Worm (Caenorhabditis elegans) whole organism, late embryonic: Measurements from ENCODE around the gene F35H10.2.

ENCODE experiments used
- C08G9.2 ChIP-seq: sonication (generic microtip); optimal IDR thresholded peaks from 2 replicates; lab custom pipeline; 2016; ENCODE audit warnings: mild to moderate bottlenecking, missing genetic modification characterization, moderate library complexity, missing compliant biosample characterization
- K02D7.2 ChIP-seq: sonication (generic microtip); optimal IDR thresholded peaks from 2 replicates; lab custom pipeline; 2017; ENCODE audit warnings: mild to moderate bottlenecking, missing genetic modification characterization, missing compliant biosample characterization
- K09A11.1 ChIP-seq: sonication (generic microtip); optimal IDR thresholded peaks from 2 replicates; lab custom pipeline; 2017; ENCODE audit warnings: antibody characterized with exemption, mild to moderate bottlenecking, missing genetic modification characterization, missing compliant biosample characterization; ENCODE audit not compliant: insufficient read depth
- T23F11.4 ChIP-seq: fragments of 200-800 bp; sonication (Bioruptor generic); optimal IDR thresholded peaks from 2 replicates; lab custom pipeline; 2018; ENCODE audit warnings: mild to moderate bottlenecking, missing genetic modification characterization, missing compliant biosample characterization
- Y22D7AL.16 ChIP-seq: sonication (generic microtip); optimal IDR thresholded peaks from 2 replicates; lab custom pipeline; 2016; ENCODE audit warnings: missing genetic modification characterization, missing compliant biosample characterization
- ama-1 ChIP-seq: fragments of 150-350 bp; optimal IDR thresholded peaks from 2 replicates; lab custom pipeline; 2014
- ceh-2 ChIP-seq: sonication (generic microtip); optimal IDR thresholded peaks from 2 replicates; lab custom pipeline; 2016; ENCODE audit warnings: missing genotype, missing genetic modification characterization, missing compliant biosample characterization
- ceh-30 ChIP-seq: fragments of 150-350 bp; optimal IDR thresholded peaks from 2 replicates; lab custom pipeline; 2014; ENCODE audit warnings: missing biosample characterization, missing genetic modification characterization
- ceh-45 ChIP-seq: fragments of 200-800 bp; sonication (Bioruptor generic); IDR thresholded peaks from 2 replicates; pipeline ENCODE4 v1.3.6; 2022; ENCODE audit warnings: missing genetic modification reagents, missing genetic modification characterization, missing compliant biosample characterization
- dmd-4 ChIP-seq: sonication (generic microtip); optimal IDR thresholded peaks from 2 replicates; lab custom pipeline; 2016; ENCODE audit warnings: borderline replicate concordance, missing genetic modification characterization, missing compliant biosample characterization
- elt-4 ChIP-seq: sonication (generic microtip); optimal IDR thresholded peaks from 2 replicates; lab custom pipeline; 2016; ENCODE audit warnings: missing genetic modification characterization, missing compliant biosample characterization
- ets-4 ChIP-seq: sonication (generic microtip); optimal IDR thresholded peaks from 2 replicates; lab custom pipeline; 2016; ENCODE audit warnings: missing genetic modification characterization, missing compliant biosample characterization
- fax-1 ChIP-seq: sonication (generic microtip); optimal IDR thresholded peaks from 2 replicates; lab custom pipeline; 2016; ENCODE audit warnings: missing genotype, missing genetic modification characterization, missing compliant biosample characterization
- fkh-10 ChIP-seq: fragments of 150-350 bp; optimal IDR thresholded peaks from 2 replicates; lab custom pipeline; 2014; ENCODE audit warnings: missing biosample characterization, missing genetic modification reagents, missing genetic modification characterization
- fkh-6 ChIP-seq: sonication (generic microtip); optimal IDR thresholded peaks from 2 replicates; lab custom pipeline; 2016; ENCODE audit warnings: missing genetic modification characterization, missing compliant biosample characterization
- gmeb-2 ChIP-seq: sonication (generic microtip); optimal IDR thresholded peaks from 2 replicates; lab custom pipeline; 2016; ENCODE audit warnings: missing genetic modification characterization, inconsistent platforms, missing compliant biosample characterization
- hlh-13 ChIP-seq: fragments of 200-800 bp; sonication (Bioruptor generic); optimal IDR thresholded peaks from 2 replicates; lab custom pipeline; 2018; ENCODE audit warnings: mild to moderate bottlenecking, missing genetic modification characterization, missing compliant biosample characterization
- hlh-6 ChIP-seq: sonication (generic microtip); optimal IDR thresholded peaks from 2 replicates; lab custom pipeline; 2016; ENCODE audit warnings: missing genotype, missing genetic modification characterization, missing compliant biosample characterization
- hlh-8 ChIP-seq: sonication (generic microtip); optimal IDR thresholded peaks from 2 replicates; lab custom pipeline; 2016; ENCODE audit warnings: missing genotype, missing genetic modification characterization, missing compliant biosample characterization
- lim-6 ChIP-seq: sonication (generic microtip); optimal IDR thresholded peaks from 2 replicates; lab custom pipeline; 2016; ENCODE audit warnings: missing genetic modification characterization, missing compliant biosample characterization
- nfya-1 ChIP-seq: sonication (generic microtip); optimal IDR thresholded peaks from 2 replicates; lab custom pipeline; 2017; ENCODE audit warnings: missing genetic modification characterization, mild to moderate bottlenecking, missing compliant biosample characterization, antibody characterized with exemption, moderate library complexity
- pag-3 ChIP-seq: sonication (generic microtip); optimal IDR thresholded peaks from 2 replicates; lab custom pipeline; 2016; ENCODE audit warnings: missing compliant biosample characterization, missing genetic modification characterization, borderline replicate concordance
- pat-9 ChIP-seq: fragments of 200-800 bp; sonication (Bioruptor generic); optimal IDR thresholded peaks from 2 replicates; lab custom pipeline; 2018; ENCODE audit warnings: mild to moderate bottlenecking, missing genetic modification characterization, moderate library complexity, missing compliant biosample characterization
- pha-4 ChIP-seq: fragments of 150-350 bp; optimal IDR thresholded peaks from 2 replicates; lab custom pipeline; 2018; ENCODE audit warnings: missing biosample characterization, missing genetic modification reagents, missing genetic modification characterization
- sox-2 ChIP-seq: fragments of 200-800 bp; sonication (Bioruptor generic); IDR thresholded peaks from 2 replicates; pipeline ENCODE4 v1.3.6; 2022; ENCODE audit warnings: missing genetic modification reagents, missing genetic modification characterization, missing compliant biosample characterization
- tbx-2 ChIP-seq: sonication (generic microtip); optimal IDR thresholded peaks from 2 replicates; lab custom pipeline; 2016; ENCODE audit warnings: missing genetic modification characterization, missing compliant biosample characterization
- tbx-7 ChIP-seq: sonication (generic microtip); optimal IDR thresholded peaks from 2 replicates; lab custom pipeline; 2016; ENCODE audit warnings: missing genotype, missing genetic modification characterization, missing compliant biosample characterization
- ttx-3 ChIP-seq: sonication (generic microtip); optimal IDR thresholded peaks from 2 replicates; lab custom pipeline; 2016; ENCODE audit warnings: missing genetic modification reagents, missing genetic modification characterization, missing compliant biosample characterization
- unc-3 ChIP-seq, 2 experiments: fragments of 200-800 bp in 1 of 2; sonication (Bioruptor generic) in 1 of 2; sonication (generic microtip) in 1 of 2; conservative IDR thresholded peaks in 1 of 2; optimal IDR thresholded peaks in 1 of 2; 2 replicates each; pipeline versions ENCODE4 v1.3.6 to Lab custom; 2016 to 2022; ENCODE audit warnings: missing compliant biosample characterization in 2 of 2, missing genetic modification characterization in 2 of 2, missing genetic modification reagents in 1 of 2
- ztf-16 ChIP-seq: sonication (generic microtip); optimal IDR thresholded peaks from 2 replicates; lab custom pipeline; 2017; ENCODE audit warnings: missing genetic modification characterization, missing compliant biosample characterization

The F35H10.2 gene

DNA sequence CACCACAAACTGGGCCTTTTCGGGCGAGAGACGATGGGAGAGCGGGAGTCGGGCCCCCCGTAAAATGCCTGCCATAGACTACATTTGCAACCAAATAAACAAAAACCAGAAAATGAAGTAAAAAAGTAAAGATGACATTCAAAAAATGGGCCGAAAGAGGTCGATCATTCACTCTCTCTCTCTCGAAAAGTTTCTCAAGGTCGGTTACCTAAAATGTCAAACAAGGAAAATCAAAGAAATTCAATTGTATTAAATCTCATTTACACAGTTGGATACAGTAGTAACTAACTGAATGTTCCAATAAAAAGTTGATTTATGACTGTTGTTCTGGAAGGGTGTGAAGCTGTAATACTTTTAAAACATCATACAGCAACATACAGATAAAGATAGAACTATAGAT lies 10.2 kb upstream of the F35H10.2 start:
- TF ChIP-seq fax-1 (tag; lab: Kevin White, UChicago) = no peak
- no peak for TF ChIP-seq elt-4 (tag; lab: Kevin White, UChicago)
- no peak for TF ChIP-seq fkh-6 (tag; lab: Kevin White, UChicago)
- no peak for TF ChIP-seq tbx-7 (tag; lab: Kevin White, UChicago)
- no peak for TF ChIP-seq ztf-16 (tag; lab: Kevin White, UChicago)
- no peak for TF ChIP-seq K02D7.2 (tag; lab: Kevin White, UChicago)
- TF ChIP-seq ttx-3 (tag; lab: Kevin White, UChicago) = no peak
- TF ChIP-seq hlh-8 (tag; lab: Kevin White, UChicago) = no peak
- TF ChIP-seq hlh-6 (tag; lab: Kevin White, UChicago) = no peak

DNA sequence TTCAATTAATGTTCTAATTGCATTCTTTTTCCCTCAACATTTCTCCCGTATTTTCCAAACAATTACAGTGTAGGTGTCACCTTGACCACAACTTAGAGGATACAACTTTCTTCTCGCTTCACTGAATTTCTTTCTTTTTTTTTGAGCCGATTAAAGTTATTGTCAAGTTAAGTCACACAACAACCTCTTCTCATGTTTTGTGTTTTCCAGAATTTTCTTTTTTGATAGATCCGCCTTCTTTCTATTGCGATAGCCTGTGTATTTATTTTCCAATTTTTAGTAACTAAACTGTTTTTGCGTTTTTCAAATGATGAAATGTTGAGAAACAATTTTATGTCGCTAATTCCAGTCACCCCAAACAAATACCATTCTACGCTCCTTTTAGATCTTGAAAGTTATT lies 3.3 kb upstream of the F35H10.2 start, which contains the start of gene F35H10.3:
TSS of gene F35H10.3 (plus strand) at position 301 of the 400 bp plus-strand sequence.
- no peak for TF ChIP-seq unc-3 (GFP tag; conservative IDR thresholded peaks at IDR 0.05; lab: Robert Waterston, UW)
- TF ChIP-seq unc-3 (tag; optimal IDR thresholded peaks at IDR 0.05; lab: Kevin White, UChicago) = no peak

DNA sequence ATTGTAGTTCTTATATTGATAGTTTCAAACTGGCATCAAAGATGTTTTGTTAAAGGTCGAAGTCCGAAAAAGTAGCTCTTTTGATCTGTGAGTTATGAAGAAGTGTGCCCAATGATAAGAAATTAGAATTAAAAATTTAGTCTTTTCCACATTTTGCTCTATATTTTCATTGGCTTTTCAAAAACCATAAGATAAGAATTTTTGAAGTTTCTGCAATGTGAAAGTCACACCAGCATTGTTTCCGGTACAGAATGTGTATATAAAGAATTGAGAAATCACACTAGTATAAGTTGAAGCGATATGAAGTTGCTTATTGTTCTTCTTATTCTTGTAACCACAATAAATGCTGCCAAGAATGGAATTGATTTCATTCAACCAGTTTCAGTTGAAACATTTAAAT lies 3.5 kb downstream of the F35H10.2 start, which contains the start of gene lys-10:
TSS of gene lys-10 (plus strand) at position 301 of the 400 bp plus-strand sequence.
- TF ChIP-seq K09A11.1 (tag; lab: Kevin White, UChicago) (no peak), gmeb-2 (no peak), pag-3 (tag; lab: Kevin White, UChicago) (no peak), sox-2 (no peak)

DNA sequence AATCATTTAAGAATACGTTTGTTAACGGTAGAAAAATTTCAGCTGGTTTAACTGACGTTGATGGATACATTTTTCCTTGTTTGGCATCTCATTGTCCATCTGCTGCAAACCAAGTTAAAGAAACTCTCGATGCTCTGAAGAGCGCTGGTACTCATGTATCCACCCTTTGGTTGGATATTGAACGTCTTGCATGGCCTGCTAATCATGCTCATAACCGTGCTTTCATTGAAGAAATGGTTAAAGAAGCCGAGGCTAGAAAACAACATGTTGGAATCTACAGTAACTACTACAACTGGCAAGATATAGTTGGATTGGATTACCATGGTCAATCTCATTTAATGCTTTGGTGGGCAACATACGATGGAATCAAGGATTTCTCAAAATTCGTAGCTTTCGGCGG lies 4.0 kb downstream of the F35H10.2 start:
- TF ChIP-seq ceh-2 (tag; lab: Kevin White, UChicago) (no peak), dmd-4 (no peak), T23F11.4 (GFP tag; lab: Kevin White, UChicago) (no peak), fkh-10 (GFP tag; lab: Kevin White, UChicago) (no peak), hlh-6 (tag; lab: Kevin White, UChicago) (no peak), tbx-2 (tag; lab: Kevin White, UChicago) (no peak), hlh-13 (GFP tag; lab: Kevin White, UChicago) (no peak), Y22D7AL.16 (tag; lab: Kevin White, UChicago) (no peak), ets-4 (tag; lab: Kevin White, UChicago) (no peak), pha-4 (tag; lab: Kevin White, UChicago) (no peak)

DNA sequence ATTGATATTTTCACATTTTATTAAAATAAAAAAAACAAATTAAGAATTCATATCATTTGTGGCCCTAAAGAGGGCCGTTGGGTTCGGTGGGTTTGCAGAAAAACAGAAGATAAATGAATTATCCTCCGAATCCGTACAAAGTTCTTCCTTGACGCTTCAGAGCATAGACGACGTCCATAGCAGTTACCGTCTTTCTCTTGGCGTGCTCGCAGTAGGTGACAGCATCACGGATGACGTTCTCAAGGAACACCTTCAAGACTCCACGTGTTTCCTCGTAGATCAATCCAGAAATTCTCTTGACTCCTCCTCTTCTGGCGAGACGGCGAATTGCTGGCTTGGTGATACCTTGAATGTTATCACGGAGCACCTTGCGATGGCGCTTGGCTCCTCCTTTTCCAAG lies 4.5 kb downstream of the F35H10.2 start:
- TF ChIP-seq K02D7.2 (tag; lab: Kevin White, UChicago) (no peak), elt-4 (tag; lab: Kevin White, UChicago) (no peak), ama-1 (lab: Kevin White, UChicago) (peak; percentile 35)

DNA sequence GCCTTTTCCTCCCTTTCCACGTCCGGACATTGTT lies 4.8 kb downstream of the F35H10.2 start, which contains the start of gene his-31:
TSS of gene his-31 (minus strand) at position 30 of the 34 bp plus-strand sequence.
- TF ChIP-seq hlh-8 (tag; lab: Kevin White, UChicago) = no peak
- TF ChIP-seq lim-6 (tag; lab: Kevin White, UChicago) = no peak
- TF ChIP-seq gmeb-2 = no peak
- TF ChIP-seq ceh-30 (tag; lab: Kevin White, UChicago) = no peak
- TF ChIP-seq tbx-2 (tag; lab: Kevin White, UChicago) = no peak
- TF ChIP-seq nfya-1 = no peak
- TF ChIP-seq ceh-45 (GFP tag; lab: Robert Waterston, UW) = no peak
- TF ChIP-seq C08G9.2 (tag; lab: Kevin White, UChicago) = no peak
- no peak for TF ChIP-seq fkh-6 (tag; lab: Kevin White, UChicago)
- no peak for TF ChIP-seq pat-9 (tag; lab: Kevin White, UChicago)
